Fruit fly (Drosophila melanogaster) whole organism, prepupa: ENCODE measurements around the gene eIF3d1.

Source experiments
- CG10631 ChIP-seq: fragments of 200-800 bp; sonication (Bioruptor generic); optimal IDR thresholded peaks from 2 replicates; lab custom pipeline; 2016; ENCODE audit warnings: missing biosample characterization, missing genetic modification characterization
- CG10669 ChIP-seq: fragments of 200-800 bp; sonication (Bioruptor generic); optimal IDR thresholded peaks from 3 replicates; lab custom pipeline; 2018; ENCODE audit warnings: missing biosample characterization, mild to moderate bottlenecking, missing genetic modification characterization, moderate library complexity
- CG11762 ChIP-seq: fragments of 200-800 bp; sonication (Bioruptor generic); optimal IDR thresholded peaks from 3 replicates; lab custom pipeline; 2016; ENCODE audit warnings: missing biosample characterization, missing genetic modification characterization; ENCODE audit not compliant: insufficient read depth
- CG11902 ChIP-seq: fragments of 200-800 bp; sonication (Bioruptor generic); optimal IDR thresholded peaks from 3 replicates; lab custom pipeline; 2016; ENCODE audit warnings: missing biosample characterization, missing genetic modification characterization
- CG15336 ChIP-seq: fragments of 200-800 bp; sonication (Bioruptor generic); IDR thresholded peaks from 2 replicates; pipeline ENCODE4 v1.3.6; 2022; ENCODE audit warnings: missing biosample characterization, missing genetic modification characterization
- CG16779 ChIP-seq: fragments of 200-800 bp; sonication (Bioruptor generic); optimal IDR thresholded peaks from 3 replicates; lab custom pipeline; 2017; ENCODE audit warnings: missing biosample characterization, mild to moderate bottlenecking, missing genetic modification characterization
- CG31627 ChIP-seq: fragments of 200-800 bp; sonication (Bioruptor generic); optimal IDR thresholded peaks from 3 replicates; lab custom pipeline; 2016; ENCODE audit warnings: missing biosample characterization, missing genetic modification characterization
- CG34406 ChIP-seq: fragments of 200-800 bp; sonication (Bioruptor generic); optimal IDR thresholded peaks from 3 replicates; lab custom pipeline; 2016; ENCODE audit warnings: missing biosample characterization, missing genetic modification characterization
- CG3919 ChIP-seq: fragments of 200-800 bp; sonication (Bioruptor generic); optimal IDR thresholded peaks from 3 replicates; lab custom pipeline; 2016; ENCODE audit warnings: missing biosample characterization, missing genetic modification characterization
- CG6276 ChIP-seq: fragments of 200-800 bp; sonication (Bioruptor generic); optimal IDR thresholded peaks from 2 replicates; lab custom pipeline; 2017; ENCODE audit warnings: missing biosample characterization, mild to moderate bottlenecking, missing genetic modification characterization
- CG6808 ChIP-seq: fragments of 200-800 bp; sonication (Bioruptor generic); optimal IDR thresholded peaks from 3 replicates; lab custom pipeline; 2017; ENCODE audit warnings: missing biosample characterization, missing genetic modification characterization, mild to moderate bottlenecking, moderate library complexity, missing genetic modification reagents
- CG7368 ChIP-seq: fragments of 200-800 bp; sonication (Bioruptor generic); optimal IDR thresholded peaks from 3 replicates; lab custom pipeline; 2016; ENCODE audit warnings: missing biosample characterization, missing genetic modification characterization
- CG8632 ChIP-seq: fragments of 200-800 bp; sonication (Bioruptor generic); optimal IDR thresholded peaks from 3 replicates; lab custom pipeline; 2016; ENCODE audit warnings: missing biosample characterization, missing genetic modification characterization
- CG9139 ChIP-seq: fragments of 200-800 bp; sonication (Bioruptor generic); optimal IDR thresholded peaks from 3 replicates; lab custom pipeline; 2017; ENCODE audit warnings: missing biosample characterization, mild to moderate bottlenecking, missing genetic modification characterization
- Eip75B ChIP-seq: fragments of 200-800 bp; sonication (Bioruptor generic); optimal IDR thresholded peaks from 3 replicates; lab custom pipeline; 2016; ENCODE audit warnings: missing biosample characterization, missing genetic modification characterization
- Eip93F ChIP-seq: fragments of 200-800 bp; sonication (Bioruptor generic); optimal IDR thresholded peaks from 2 replicates; lab custom pipeline; 2016; ENCODE audit warnings: missing biosample characterization, mild to moderate bottlenecking, missing genetic modification characterization
- Ets21C ChIP-seq: fragments of 200-800 bp; sonication (Bioruptor generic); optimal IDR thresholded peaks from 3 replicates; lab custom pipeline; 2016; ENCODE audit warnings: missing biosample characterization, missing genetic modification characterization
- Ets96B ChIP-seq: fragments of 200-800 bp; optimal IDR thresholded peaks from 2 replicates; lab custom pipeline; 2019; ENCODE audit warnings: missing biosample characterization, mild to moderate bottlenecking, missing genetic modification characterization, moderate library complexity
- Gug ChIP-seq: fragments of 200-800 bp; sonication (Bioruptor generic); IDR thresholded peaks from 2 replicates; pipeline ENCODE4 v1.3.6; 2022; ENCODE audit warnings: missing biosample characterization, missing genetic modification characterization
- Hr38 ChIP-seq: sonication (Bioruptor generic); optimal IDR thresholded peaks from 2 replicates; lab custom pipeline; 2016; ENCODE audit warnings: missing biosample characterization, missing genetic modification characterization
- Hr4 ChIP-seq: fragments of 200-800 bp; sonication (Bioruptor generic); optimal IDR thresholded peaks from 3 replicates; lab custom pipeline; 2016; ENCODE audit warnings: missing biosample characterization, missing genetic modification characterization
- Lpt ChIP-seq: fragments of 200-800 bp; sonication (Bioruptor generic); optimal IDR thresholded peaks from 3 replicates; lab custom pipeline; 2016; ENCODE audit warnings: missing biosample characterization, missing genetic modification characterization
- Sox102F ChIP-seq: fragments of 200-800 bp; sonication (Bioruptor generic); optimal IDR thresholded peaks from 2 replicates; lab custom pipeline; 2016; ENCODE audit warnings: missing biosample characterization, mild to moderate bottlenecking, missing genetic modification characterization
- Sox14 ChIP-seq: fragments of 200-800 bp; sonication (Bioruptor generic); optimal IDR thresholded peaks from 3 replicates; lab custom pipeline; 2016; ENCODE audit warnings: missing biosample characterization, missing genetic modification characterization
- Sox15 ChIP-seq: fragments of 200-800 bp; sonication (Bioruptor generic); optimal IDR thresholded peaks from 3 replicates; lab custom pipeline; 2016; ENCODE audit warnings: missing biosample characterization, missing genetic modification characterization
- acj6 ChIP-seq: fragments of 200-800 bp; sonication (Bioruptor generic); optimal IDR thresholded peaks from 3 replicates; lab custom pipeline; 2016; ENCODE audit warnings: missing biosample characterization, missing genetic modification characterization
- eg ChIP-seq: fragments of 200-800 bp; sonication (Bioruptor generic); IDR thresholded peaks from 3 replicates; pipeline ENCODE4 v1.3.6; 2022; ENCODE audit warnings: missing biosample characterization, missing genetic modification characterization
- esn ChIP-seq: fragments of 200-800 bp; sonication (Bioruptor generic); optimal IDR thresholded peaks from 2 replicates; lab custom pipeline; 2016; ENCODE audit warnings: missing biosample characterization, mild to moderate bottlenecking, missing genetic modification characterization, moderate library complexity
- fd59A ChIP-seq: fragments of 200-800 bp; sonication (Bioruptor generic); optimal IDR thresholded peaks from 2 replicates; lab custom pipeline; 2017; ENCODE audit warnings: missing biosample characterization, mild to moderate bottlenecking, missing genetic modification characterization, missing genetic modification reagents
- fd85E ChIP-seq: fragments of 200-800 bp; sonication (Bioruptor generic); optimal IDR thresholded peaks from 3 replicates; lab custom pipeline; 2016; ENCODE audit warnings: missing biosample characterization, missing genetic modification characterization
- fkh ChIP-seq: fragments of 200-800 bp; sonication (Bioruptor generic); optimal IDR thresholded peaks from 3 replicates; lab custom pipeline; 2017; ENCODE audit warnings: missing biosample characterization, mild to moderate bottlenecking, missing genetic modification characterization, moderate library complexity
- lz ChIP-seq: fragments of 200-800 bp; sonication (Bioruptor generic); optimal IDR thresholded peaks from 3 replicates; lab custom pipeline; 2016; ENCODE audit warnings: missing biosample characterization, missing genetic modification characterization
- net ChIP-seq: fragments of 200-800 bp; sonication (Bioruptor generic); optimal IDR thresholded peaks from 3 replicates; lab custom pipeline; 2016; ENCODE audit warnings: missing biosample characterization, missing genetic modification characterization
- salr ChIP-seq, 2 experiments: fragments of 200-800 bp; sonication (Bioruptor generic); optimal IDR thresholded peaks; 3 replicates each; lab custom pipeline; 2016 to 2018; ENCODE audit warnings: missing biosample characterization in 2 of 2, missing genetic modification characterization in 2 of 2, mild to moderate bottlenecking in 1 of 2
- ss ChIP-seq, 2 experiments: fragments of 200-800 bp; sonication (Bioruptor generic); optimal IDR thresholded peaks; 2 replicates in 1 of 2; 3 replicates in 1 of 2; lab custom pipeline; 2017 to 2018; ENCODE audit warnings: mild to moderate bottlenecking in 2 of 2, missing biosample characterization in 2 of 2, missing genetic modification characterization in 2 of 2, moderate library complexity in 1 of 2
- topi ChIP-seq: fragments of 200-800 bp; sonication (Bioruptor generic); optimal IDR thresholded peaks from 3 replicates; lab custom pipeline; 2016; ENCODE audit warnings: missing biosample characterization, missing genetic modification characterization
- vri ChIP-seq: fragments of 200-800 bp; sonication (Bioruptor generic); optimal IDR thresholded peaks from 3 replicates; lab custom pipeline; 2016; ENCODE audit warnings: missing biosample characterization, mild to moderate bottlenecking, missing genetic modification characterization

Gene eIF3d1

DNA sequence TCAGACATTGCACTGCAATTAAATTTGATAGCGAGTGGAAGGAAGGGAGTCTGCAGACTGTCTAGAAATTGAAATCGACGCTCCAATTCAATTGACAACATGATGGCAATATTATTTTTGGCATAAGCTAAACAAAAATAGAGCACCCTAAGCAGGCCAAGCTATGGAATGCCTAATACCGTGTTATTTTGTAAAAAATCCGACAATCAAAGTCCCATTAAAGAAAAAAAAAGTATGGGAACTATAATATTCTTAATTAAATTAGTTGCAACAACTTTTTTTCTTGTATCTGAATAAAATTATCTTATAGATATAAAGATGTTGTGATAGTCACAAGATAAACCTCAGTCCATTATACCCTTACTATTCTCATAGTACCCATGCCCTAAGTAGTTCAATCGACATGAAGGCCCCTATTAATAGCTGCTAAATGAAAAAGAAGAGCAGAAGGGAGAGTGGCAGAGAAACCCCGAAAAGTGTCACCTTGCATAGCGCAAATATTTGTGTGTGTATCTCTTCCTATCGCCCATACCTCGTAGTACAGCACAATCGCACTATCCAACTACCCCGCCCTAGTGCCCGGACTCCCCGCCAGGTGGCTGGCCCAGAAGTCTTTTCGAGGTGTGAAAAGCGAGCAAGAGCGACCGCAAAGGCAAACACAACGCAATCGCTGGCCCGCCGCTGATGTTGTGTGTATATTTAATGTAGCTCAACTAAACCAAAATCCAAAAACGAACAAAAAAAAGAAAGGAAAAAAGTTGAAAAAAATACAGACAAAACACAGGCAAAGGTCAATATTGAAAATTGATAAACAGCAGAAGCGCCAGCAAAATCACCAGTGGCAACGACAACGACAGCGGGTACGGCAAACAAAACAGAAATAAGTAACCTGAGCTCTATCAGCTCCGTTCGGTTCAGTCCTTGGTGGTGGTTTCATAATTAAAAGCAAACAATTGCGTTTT, 22.2 kb upstream of the eIF3d1 start (continued):
- TF ChIP-seq topi (GFP tag; lab: Kevin White, UChicago) (no peak), Ets21C (GFP tag; lab: Kevin White, UChicago) (no peak), CG10631 (GFP tag; lab: Kevin White, UChicago) (no peak), lz (GFP tag; lab: Kevin White, UChicago) (no peak), fkh (peak; percentile 99), CG3919 (GFP tag; lab: Kevin White, UChicago) (peak; percentile 29), fd59A (peak; percentile 23), Eip93F (GFP tag; lab: Kevin White, UChicago) (no peak), CG6276 (GFP tag; lab: Kevin White, UChicago) (peak; percentile 19), net (GFP tag; lab: Kevin White, UChicago) (peak; percentile 24), Sox14 (GFP tag; lab: Kevin White, UChicago) (no peak), Hr4 (no peak), CG15336 (GFP tag; lab: Robert Waterston, UW) (0 out of 2 replicates have a peak, but pooled peaks have one; percentile 7), CG9139 (GFP tag; lab: Kevin White, UChicago) (no peak), Ets96B (tag; lab: Kevin White, UChicago) (peak; percentile 22), Hr38 (GFP tag; lab: Kevin White, UChicago) (no peak), CG11902 (GFP tag; lab: Kevin White, UChicago) (no peak), Gug (no peak), CG6808 (peak; percentile 35), acj6 (GFP tag; lab: Kevin White, UChicago) (peak; percentile 4), CG16779 (tag; lab: Kevin White, UChicago) (no peak), salr (GFP tag; optimal IDR thresholded peaks at IDR 0.05; lab: Kevin White, UChicago) (no peak), CG11762 (GFP tag; lab: Kevin White, UChicago) (no peak), vri (GFP tag; lab: Kevin White, UChicago) (peak; percentile 70), ss (GFP tag; optimal IDR thresholded peaks at IDR 0.05; lab: Kevin White, UChicago) (peak in 1 of 2 experiments; percentile 8), Sox15 (GFP tag; lab: Kevin White, UChicago) (no peak), fd85E (no peak), eg (GFP tag; lab: Robert Waterston, UW) (0 out of 3 replicates have a peak, but pooled peaks have one; percentile 13), CG34406 (GFP tag; lab: Kevin White, UChicago) (peak; percentile 39), Lpt (GFP tag; lab: Kevin White, UChicago) (no peak), Eip75B (GFP tag; lab: Kevin White, UChicago) (no peak)

dm6 chr3R:23658948-23659347, 20.9 kb upstream of the eIF3d1 start:
- TF ChIP-seq CG15336 (GFP tag; lab: Robert Waterston, UW) = no peak
- no peak for TF ChIP-seq CG10631 (GFP tag; lab: Kevin White, UChicago)
- TF ChIP-seq Eip93F (GFP tag; lab: Kevin White, UChicago) = no peak
- no peak for TF ChIP-seq CG16779 (tag; lab: Kevin White, UChicago)
- no peak for TF ChIP-seq CG10669
- no peak for TF ChIP-seq esn
- TF ChIP-seq lz (GFP tag; lab: Kevin White, UChicago) = no peak
- no peak for TF ChIP-seq CG6808
- no peak for TF ChIP-seq CG7368
- no peak for TF ChIP-seq CG8632 (GFP tag; lab: Kevin White, UChicago)
- TF ChIP-seq Sox102F (GFP tag; lab: Kevin White, UChicago) = no peak
- no peak for TF ChIP-seq CG6276 (GFP tag; lab: Kevin White, UChicago)
- TF ChIP-seq vri (GFP tag; lab: Kevin White, UChicago) = no peak
- no peak for TF ChIP-seq CG31627 (GFP tag; lab: Kevin White, UChicago)
